Fruit fly (Drosophila melanogaster) whole organism, adult: ENCODE results near the gene CG31559.

Source experiments
- CG11617 ChIP-seq: fragments of 200-800 bp; sonication (Bioruptor generic); optimal IDR thresholded peaks from 2 replicates; lab custom pipeline; 2017; ENCODE audit warnings: mild to moderate bottlenecking, missing biosample characterization, missing genetic modification reagents, missing genetic modification characterization
- CG12768 ChIP-seq: fragments of 200-800 bp; sonication (Bioruptor generic); optimal IDR thresholded peaks from 2 replicates; lab custom pipeline; 2017; ENCODE audit warnings: missing biosample characterization, missing genetic modification characterization, mild to moderate bottlenecking, moderate library complexity, missing genetic modification reagents
- CG14711 ChIP-seq: fragments of 200-800 bp; sonication (Bioruptor generic); optimal IDR thresholded peaks from 2 replicates; lab custom pipeline; 2018; ENCODE audit warnings: missing biosample characterization, mild to moderate bottlenecking, missing genetic modification characterization, moderate library complexity
- CG1620 ChIP-seq: fragments of 200-800 bp; sonication (Bioruptor generic); optimal IDR thresholded peaks from 2 replicates; lab custom pipeline; 2016; ENCODE audit warnings: missing biosample characterization, missing genetic modification characterization
- CG33017 ChIP-seq: fragments of 200-800 bp; sonication (Bioruptor generic); optimal IDR thresholded peaks from 2 replicates; lab custom pipeline; 2018; ENCODE audit warnings: missing biosample characterization, mild to moderate bottlenecking, missing genetic modification characterization, moderate library complexity
- CG5204 ChIP-seq: fragments of 200-800 bp; sonication (Bioruptor generic); optimal IDR thresholded peaks from 2 replicates; lab custom pipeline; 2016; ENCODE audit warnings: missing biosample characterization, missing genetic modification characterization
- CG7045 ChIP-seq: fragments of 200-800 bp; sonication (Bioruptor generic); optimal IDR thresholded peaks from 2 replicates; lab custom pipeline; 2017; ENCODE audit warnings: missing biosample characterization, mild to moderate bottlenecking, missing genetic modification characterization
- CG7101 ChIP-seq: fragments of 200-800 bp; sonication (Bioruptor generic); optimal IDR thresholded peaks from 2 replicates; lab custom pipeline; 2018; ENCODE audit warnings: missing biosample characterization, mild to moderate bottlenecking, missing genetic modification characterization, moderate library complexity
- Clk ChIP-seq: fragments of 200-800 bp; sonication (Bioruptor generic); optimal IDR thresholded peaks from 2 replicates; lab custom pipeline; 2017; ENCODE audit warnings: missing biosample characterization, missing genetic modification characterization
- Crg-1 ChIP-seq: fragments of 200-800 bp; sonication (Bioruptor generic); optimal IDR thresholded peaks from 2 replicates; lab custom pipeline; 2016; ENCODE audit warnings: missing biosample characterization, missing genetic modification characterization
- Hr96 ChIP-seq: fragments of 200-800 bp; sonication (Bioruptor generic); optimal IDR thresholded peaks from 2 replicates; lab custom pipeline; 2016; ENCODE audit warnings: missing biosample characterization, missing genetic modification characterization
- Mnt ChIP-seq: fragments of 200-800 bp; sonication (Bioruptor generic); optimal IDR thresholded peaks from 2 replicates; lab custom pipeline; 2016; ENCODE audit warnings: missing biosample characterization, mild to moderate bottlenecking, missing genetic modification characterization
- bab1 ChIP-seq: fragments of 200-800 bp; sonication (Bioruptor generic); optimal IDR thresholded peaks from 3 replicates; lab custom pipeline; 2019; ENCODE audit warnings: missing biosample characterization, mild to moderate bottlenecking, missing genetic modification characterization, moderate library complexity
- cic ChIP-seq: fragments of 200-800 bp; sonication (Bioruptor generic); optimal IDR thresholded peaks from 2 replicates; lab custom pipeline; 2017; ENCODE audit warnings: missing biosample characterization, mild to moderate bottlenecking, missing genetic modification characterization, moderate library complexity
- cnc ChIP-seq, 2 experiments: fragments of >200 bp; optimal IDR thresholded peaks; 2 replicates each; lab custom pipeline; 2017
- kay ChIP-seq: fragments of 200-800 bp; sonication (Bioruptor generic); peaks from one replicate; lab custom pipeline; 2016; ENCODE audit warnings: missing biosample characterization, missing genetic modification characterization, borderline replicate concordance
- ovo ChIP-seq: fragments of 200-800 bp; sonication (Bioruptor generic); optimal IDR thresholded peaks from 2 replicates; lab custom pipeline; 2016; ENCODE audit warnings: missing biosample characterization, missing genetic modification characterization
- pad ChIP-seq: fragments of 200-800 bp; sonication (Bioruptor generic); optimal IDR thresholded peaks from 3 replicates; lab custom pipeline; 2017; ENCODE audit warnings: missing biosample characterization, missing genetic modification characterization, mild to moderate bottlenecking, moderate library complexity, missing genetic modification reagents
- tj ChIP-seq: fragments of 200-800 bp; sonication (Bioruptor generic); optimal IDR thresholded peaks from 3 replicates; lab custom pipeline; 2017; ENCODE audit warnings: missing biosample characterization, mild to moderate bottlenecking, missing genetic modification characterization, moderate library complexity
- toe ChIP-seq: fragments of 200-800 bp; sonication (Bioruptor generic); optimal IDR thresholded peaks from 2 replicates; lab custom pipeline; 2016; ENCODE audit warnings: missing biosample characterization, missing genetic modification characterization

The CG31559 gene

DNA sequence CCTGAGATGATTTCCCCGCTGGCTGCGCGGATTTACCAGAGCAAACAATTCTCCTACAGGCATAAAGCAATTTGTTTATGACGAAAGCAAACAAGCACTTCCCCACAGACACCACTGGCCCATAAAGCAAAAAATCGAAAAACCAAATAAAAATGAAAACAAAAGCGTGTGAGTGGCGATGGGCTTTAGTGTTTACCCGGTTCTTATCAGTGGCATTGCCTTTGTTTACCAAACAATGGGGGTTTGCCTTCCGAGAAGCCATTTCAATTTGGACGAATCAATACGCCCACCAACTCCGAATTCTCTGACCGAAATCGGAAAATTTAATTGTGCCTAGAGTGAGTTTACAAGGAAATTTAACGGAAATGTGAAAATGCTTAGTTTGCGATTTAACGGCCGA lies 25.5 kb upstream of the CG31559 start:
- no peak for TF ChIP-seq CG33017 (tag; lab: Kevin White, UChicago)
- no peak for TF ChIP-seq CG12768
- TF ChIP-seq pad (GFP tag; lab: Kevin White, UChicago) = no peak
- TF ChIP-seq Clk = no peak
- TF ChIP-seq kay (GFP tag; lab: Kevin White, UChicago) = no peak
- no peak for TF ChIP-seq cnc (optimal IDR thresholded peaks at IDR 0.05; lab: Kevin White, UChicago)
- TF ChIP-seq tj (GFP tag; lab: Kevin White, UChicago) = no peak
- no peak for TF ChIP-seq ovo (GFP tag; lab: Kevin White, UChicago)
- TF ChIP-seq CG7101 (tag; lab: Kevin White, UChicago) = no peak
- no peak for TF ChIP-seq CG14711
- no peak for TF ChIP-seq cic (GFP tag; lab: Kevin White, UChicago)
- no peak for TF ChIP-seq Hr96 (GFP tag; lab: Kevin White, UChicago)
- no peak for TF ChIP-seq CG7045
- no peak for TF ChIP-seq CG5204
- no peak for TF ChIP-seq Mnt (GFP tag; lab: Kevin White, UChicago)
- TF ChIP-seq Crg-1 (GFP tag; lab: Kevin White, UChicago) = no peak

dm6 chr3R:6173249-6173648 lies 16.2 kb upstream of the CG31559 start, which contains the start of gene Osi1:
Gene Osi1, plus strand, starts transcription at chr3R:6173549.
- no peak for TF ChIP-seq pad (GFP tag; lab: Kevin White, UChicago)
- TF ChIP-seq CG33017 (tag; lab: Kevin White, UChicago) = no peak

dm6 chr3R:6170737-6171136 lies 13.7 kb upstream of the CG31559 start:
- TF ChIP-seq CG33017 (tag; lab: Kevin White, UChicago) (no peak), CG14711 (no peak), bab1 (GFP tag; lab: Kevin White, UChicago) (no peak), CG1620 (GFP tag; lab: Kevin White, UChicago) (no peak), toe (GFP tag; lab: Kevin White, UChicago) (no peak), CG12768 (no peak), kay (GFP tag; lab: Kevin White, UChicago) (no peak), CG7101 (tag; lab: Kevin White, UChicago) (no peak), Clk (no peak), tj (GFP tag; lab: Kevin White, UChicago) (no peak)

DNA sequence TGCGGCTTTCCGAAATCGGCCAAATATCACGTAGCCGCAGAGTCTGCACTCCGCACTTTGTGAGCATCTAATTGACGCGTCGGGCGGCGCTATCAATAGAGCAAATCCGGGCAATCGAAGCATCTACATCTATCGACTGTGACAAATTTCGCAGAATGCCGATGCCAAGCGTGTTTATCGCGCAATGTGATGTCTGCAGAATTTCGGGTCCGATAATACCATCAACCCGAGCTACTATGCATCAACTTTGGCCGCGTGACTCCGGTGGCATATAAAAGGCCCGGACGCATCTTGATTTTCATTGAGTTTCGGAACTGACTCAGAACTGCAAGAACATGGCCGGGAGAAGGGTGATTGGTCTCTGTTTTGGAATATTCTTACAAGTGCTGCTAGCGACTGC lies 10.1 kb upstream of the CG31559 start, which contains the start of gene CG1077:
Gene CG1077 (plus strand): TSS at position 301 of the 400 bp plus-strand sequence.
- TF ChIP-seq CG33017 (tag; lab: Kevin White, UChicago) (no peak), Crg-1 (GFP tag; lab: Kevin White, UChicago) (no peak)

dm6 chr3R:6154773-6155295 lies 2.2 kb downstream of the CG31559 start:
- TF ChIP-seq pad (GFP tag; lab: Kevin White, UChicago) (no peak), Clk (no peak), CG12768 (no peak), cnc (optimal IDR thresholded peaks at IDR 0.05; lab: Kevin White, UChicago) (no peak)

DNA sequence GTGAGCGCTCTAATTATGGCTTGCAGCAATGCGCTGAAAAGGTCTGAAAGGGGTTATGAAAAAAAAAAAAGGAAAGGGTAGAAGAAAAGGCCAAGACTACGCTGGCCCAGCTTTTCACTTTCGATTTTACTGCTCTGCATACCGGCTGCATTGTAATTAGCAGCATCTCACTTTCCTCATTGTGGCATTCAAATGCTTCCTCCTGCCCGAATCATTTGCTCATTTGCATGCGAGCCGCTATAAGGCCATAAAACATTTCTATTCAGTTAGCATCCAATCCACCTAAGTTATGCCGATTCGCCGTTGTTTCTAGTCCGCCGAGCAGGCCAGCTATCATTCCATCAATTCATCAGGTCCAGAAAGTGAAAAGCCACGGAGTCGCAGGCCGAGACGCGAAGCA lies 3.5 kb downstream of the CG31559 start:
- no peak for TF ChIP-seq CG12768
- TF ChIP-seq toe (GFP tag; lab: Kevin White, UChicago) = no peak
- no peak for TF ChIP-seq Hr96 (GFP tag; lab: Kevin White, UChicago)
- no peak for TF ChIP-seq CG1620 (GFP tag; lab: Kevin White, UChicago)
- TF ChIP-seq CG7101 (tag; lab: Kevin White, UChicago) = no peak
- no peak for TF ChIP-seq Mnt (GFP tag; lab: Kevin White, UChicago)
- TF ChIP-seq cic (GFP tag; lab: Kevin White, UChicago) = no peak
- TF ChIP-seq bab1 (GFP tag; lab: Kevin White, UChicago) = no peak
- TF ChIP-seq pad (GFP tag; lab: Kevin White, UChicago) = no peak
- TF ChIP-seq CG33017 (tag; lab: Kevin White, UChicago) = no peak
- no peak for TF ChIP-seq ovo (GFP tag; lab: Kevin White, UChicago)

DNA sequence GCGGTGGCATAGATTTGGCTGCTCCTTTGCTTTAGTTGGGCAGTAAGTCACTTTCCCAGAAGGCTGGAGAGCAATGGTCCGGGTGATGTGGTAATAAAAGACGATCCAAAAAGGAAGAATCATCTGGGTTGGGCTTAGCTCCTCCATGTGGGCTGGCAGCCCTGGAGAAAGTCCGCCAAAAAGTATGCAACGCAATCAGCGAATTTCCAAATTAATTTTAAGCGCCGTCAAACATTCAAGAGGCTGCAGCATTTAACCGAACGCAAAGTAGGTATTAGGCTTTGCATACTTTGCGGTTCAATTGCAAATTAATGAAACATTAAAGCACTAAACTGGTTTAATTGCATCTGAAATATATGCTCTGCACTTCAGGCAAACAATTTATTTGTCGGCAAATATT lies 7.4 kb downstream of the CG31559 start:
- TF ChIP-seq tj (GFP tag; lab: Kevin White, UChicago) = no peak
- no peak for TF ChIP-seq CG11617 (GFP tag; lab: Kevin White, UChicago)
- TF ChIP-seq cnc (optimal IDR thresholded peaks at IDR 0.05; lab: Kevin White, UChicago) = no peak
- no peak for TF ChIP-seq Clk
- no peak for TF ChIP-seq CG12768
- no peak for TF ChIP-seq CG14711
- no peak for TF ChIP-seq Hr96 (GFP tag; lab: Kevin White, UChicago)
- no peak for TF ChIP-seq CG7045
- TF ChIP-seq pad (GFP tag; lab: Kevin White, UChicago) = no peak
- no peak for TF ChIP-seq toe (GFP tag; lab: Kevin White, UChicago)
- no peak for TF ChIP-seq cic (GFP tag; lab: Kevin White, UChicago)

DNA sequence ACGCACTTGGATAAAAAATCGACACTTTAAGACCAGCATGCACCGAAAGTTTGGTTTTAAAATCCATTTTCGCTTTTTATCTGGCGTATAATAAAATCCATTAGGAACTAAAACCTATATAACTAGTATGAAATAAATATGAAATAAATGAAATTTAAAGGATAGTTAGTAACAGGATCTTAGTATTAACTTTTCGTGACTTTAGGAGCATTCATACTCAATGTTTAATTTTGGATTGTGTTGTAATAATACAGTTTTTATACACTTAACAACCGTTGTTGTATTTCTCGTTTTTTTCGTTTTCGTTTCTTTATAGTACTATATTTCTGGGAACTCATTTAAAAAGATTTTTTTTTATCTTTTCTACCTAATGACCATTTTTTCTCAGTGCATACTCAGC lies 7.9 kb downstream of the CG31559 start:
- TF ChIP-seq CG7045 (no peak), CG1620 (GFP tag; lab: Kevin White, UChicago) (no peak), cic (GFP tag; lab: Kevin White, UChicago) (no peak), toe (GFP tag; lab: Kevin White, UChicago) (no peak)
